Worm (Caenorhabditis elegans) whole organism, L4 larva: Measurements from ENCODE around the gene dap-3.

ENCODE experiments used
- F10B5.3 ChIP-seq: sonication (generic microtip); optimal IDR thresholded peaks from 2 replicates; lab custom pipeline; 2016; ENCODE audit warnings: mild to moderate bottlenecking, missing genetic modification characterization, missing compliant biosample characterization
- F26F4.8 ChIP-seq: fragments of 200-800 bp; sonication (Bioruptor generic); conservative IDR thresholded peaks from 2 replicates; pipeline ENCODE4 v1.3.6; 2022; ENCODE audit warnings: missing genetic modification characterization, missing compliant biosample characterization
- F44E2.7 ChIP-seq: fragments of 200-800 bp; sonication (Bioruptor generic); IDR thresholded peaks from 2 replicates; pipeline ENCODE4 v2.1.2; 2022; ENCODE audit warnings: missing genetic modification characterization, missing compliant biosample characterization
- T26A8.4 ChIP-seq: fragments of 200-800 bp; sonication (Bioruptor generic); IDR thresholded peaks from 2 replicates; pipeline ENCODE4 v1.3.6; 2022; ENCODE audit warnings: missing genetic modification characterization, missing compliant biosample characterization
- Y5F2A.4 ChIP-seq: fragments of 200-800 bp; sonication (Bioruptor generic); optimal IDR thresholded peaks from 2 replicates; lab custom pipeline; 2018; ENCODE audit warnings: mild to moderate bottlenecking, missing genetic modification characterization, missing compliant biosample characterization
- Y75B8A.6 ChIP-seq: fragments of 200-800 bp; sonication (Bioruptor generic); IDR thresholded peaks from 2 replicates; pipeline ENCODE4 v1.3.6; 2022; ENCODE audit warnings: missing genetic modification reagents, missing genetic modification characterization, missing compliant biosample characterization
- ZK337.2 ChIP-seq: fragments of 200-800 bp; sonication (Bioruptor generic); IDR thresholded peaks from 2 replicates; pipeline ENCODE4 v1.3.6; 2022; ENCODE audit warnings: missing genetic modification reagents, missing genetic modification characterization, missing compliant biosample characterization
- aha-1 ChIP-seq: fragments of 150-350 bp; peaks from one replicate; lab custom pipeline; 2014; ENCODE audit warnings: missing biosample characterization, missing genetic modification characterization
- aly-2 ChIP-seq: sonication (generic microtip); optimal IDR thresholded peaks from 2 replicates; lab custom pipeline; 2018; ENCODE audit warnings: missing biosample characterization, missing genetic modification characterization
- ama-1 ChIP-seq: fragments of 150-350 bp; optimal IDR thresholded peaks from 2 replicates; lab custom pipeline; 2014; ENCODE audit warnings: inconsistent platforms, mixed read lengths
- arid-1 ChIP-seq: fragments of 200-800 bp; sonication (Bioruptor generic); conservative IDR thresholded peaks from 2 replicates; pipeline ENCODE4 v1.3.6; 2022; ENCODE audit warnings: missing genetic modification reagents, missing genetic modification characterization, missing compliant biosample characterization
- attf-4 ChIP-seq: sonication (generic microtip); optimal IDR thresholded peaks from 3 replicates; lab custom pipeline; 2017; ENCODE audit warnings: missing biosample characterization, missing genetic modification characterization
- ceh-28 ChIP-seq: fragments of 150-350 bp; optimal IDR thresholded peaks from 2 replicates; lab custom pipeline; 2014; ENCODE audit warnings: missing biosample characterization, missing genetic modification reagents, missing genetic modification characterization
- ceh-44 ChIP-seq: fragments of 200-800 bp; sonication (Bioruptor generic); IDR thresholded peaks from 2 replicates; pipeline ENCODE4 v1.3.6; 2022; ENCODE audit warnings: missing genetic modification reagents, missing genetic modification characterization, missing compliant biosample characterization
- ceh-62 ChIP-seq: sonication (generic microtip); optimal IDR thresholded peaks from 2 replicates; lab custom pipeline; 2017; ENCODE audit warnings: missing biosample characterization, missing genetic modification characterization
- ceh-82 ChIP-seq: sonication (generic microtip); optimal IDR thresholded peaks from 2 replicates; lab custom pipeline; 2017; ENCODE audit warnings: missing biosample characterization, missing genetic modification characterization
- daf-19 ChIP-seq: fragments of 200-800 bp; sonication (Bioruptor generic); conservative IDR thresholded peaks from 2 replicates; pipeline ENCODE4 v1.3.6; 2022; ENCODE audit warnings: missing genetic modification characterization, missing compliant biosample characterization
- daf-8 ChIP-seq: fragments of 200-800 bp; sonication (Bioruptor generic); IDR thresholded peaks from 2 replicates; pipeline ENCODE4 v1.3.6; 2022; ENCODE audit warnings: missing genetic modification characterization, missing compliant biosample characterization
- dmd-9 ChIP-seq: fragments of 200-800 bp; sonication (Bioruptor generic); IDR thresholded peaks from 2 replicates; pipeline ENCODE4 v1.3.6; 2022; ENCODE audit warnings: missing genetic modification reagents, missing genetic modification characterization, missing compliant biosample characterization
- dpl-1 ChIP-seq: fragments of 150-350 bp; optimal IDR thresholded peaks from 2 replicates; lab custom pipeline; 2014; ENCODE audit warnings: missing biosample characterization, missing genetic modification reagents, missing genetic modification characterization
- dve-1 ChIP-seq: sonication (generic microtip); optimal IDR thresholded peaks from 2 replicates; lab custom pipeline; 2017; ENCODE audit warnings: antibody characterized with exemption, mild to moderate bottlenecking, missing genetic modification characterization, missing compliant biosample characterization; ENCODE audit not compliant: insufficient read depth
- egl-43 ChIP-seq: fragments of 200-800 bp; sonication (Bioruptor generic); IDR thresholded peaks from 2 replicates; pipeline ENCODE4 v1.3.6; 2022; ENCODE audit warnings: missing genetic modification reagents, missing genetic modification characterization, missing compliant biosample characterization
- fos-1 ChIP-seq: fragments of 150-350 bp; optimal IDR thresholded peaks from 2 replicates; lab custom pipeline; 2014; ENCODE audit warnings: missing biosample characterization, missing genetic modification characterization
- hif-1 ChIP-seq, 2 experiments: sonication (generic microtip); optimal IDR thresholded peaks; 2 replicates each; lab custom pipeline; 2016 to 2017; ENCODE audit warnings: missing compliant biosample characterization in 2 of 2, missing genetic modification characterization in 2 of 2, missing genetic modification reagents in 2 of 2, missing genotype in 2 of 2, mild to moderate bottlenecking in 1 of 2
- hmg-1.1 ChIP-seq: fragments of 200-800 bp; sonication (Bioruptor generic); IDR thresholded peaks from 2 replicates; pipeline ENCODE4 v1.3.6; 2022; ENCODE audit warnings: missing genetic modification reagents, missing genetic modification characterization, missing compliant biosample characterization
- jun-1 ChIP-seq: fragments of 150-350 bp; optimal IDR thresholded peaks from 2 replicates; lab custom pipeline; 2014; ENCODE audit warnings: missing biosample characterization, missing genetic modification reagents, missing genetic modification characterization
- lin-13 ChIP-seq: fragments of 150-350 bp; optimal IDR thresholded peaks from 2 replicates; lab custom pipeline; 2014; ENCODE audit warnings: missing biosample characterization, missing genetic modification reagents, missing genetic modification characterization
- lir-3 ChIP-seq: sonication (generic microtip); optimal IDR thresholded peaks from 2 replicates; lab custom pipeline; 2016; ENCODE audit warnings: mild to moderate bottlenecking, missing genetic modification characterization, missing compliant biosample characterization
- lsy-2 ChIP-seq, 2 experiments: fragments of 150-350 bp in 1 of 2; sonication (generic microtip) in 1 of 2; optimal IDR thresholded peaks; 2 replicates each; lab custom pipeline; 2014 to 2017; ENCODE audit warnings: missing biosample characterization in 2 of 2, missing genetic modification characterization in 2 of 2
- madf-5 ChIP-seq, 2 experiments: fragments of 200-800 bp; sonication (Bioruptor generic); IDR thresholded peaks; 2 replicates each; pipeline ENCODE4 v1.3.6; 2022; ENCODE audit warnings: missing compliant biosample characterization in 2 of 2, missing genetic modification characterization in 2 of 2
- mes-2 ChIP-seq: sonication (generic microtip); optimal IDR thresholded peaks from 2 replicates; lab custom pipeline; 2016; ENCODE audit warnings: missing genotype, mild to moderate bottlenecking, missing genetic modification characterization, missing compliant biosample characterization; ENCODE audit not compliant: poor library complexity, severe bottlenecking
- nhr-10 ChIP-seq: fragments of 150-350 bp; optimal IDR thresholded peaks from 2 replicates; lab custom pipeline; 2014; ENCODE audit warnings: missing biosample characterization, missing genetic modification characterization
- nhr-11 ChIP-seq: fragments of 150-350 bp; optimal IDR thresholded peaks from 2 replicates; lab custom pipeline; 2014; ENCODE audit warnings: missing biosample characterization, missing genetic modification characterization
- nhr-25 ChIP-seq: sonication (generic microtip); optimal IDR thresholded peaks from 2 replicates; lab custom pipeline; 2017; ENCODE audit warnings: missing genetic modification characterization, mild to moderate bottlenecking, missing compliant biosample characterization, antibody characterized with exemption, moderate library complexity, borderline replicate concordance; ENCODE audit not compliant: insufficient read depth
- nhr-28 ChIP-seq: fragments of 150-350 bp; optimal IDR thresholded peaks from 2 replicates; lab custom pipeline; 2014; ENCODE audit warnings: missing biosample characterization, missing genetic modification characterization
- nhr-42 ChIP-seq: fragments of 200-800 bp; sonication (Bioruptor generic); IDR thresholded peaks from 2 replicates; pipeline ENCODE4 v1.3.6; 2022; ENCODE audit warnings: missing genetic modification characterization, missing compliant biosample characterization
- nhr-48 ChIP-seq: sonication (generic microtip); optimal IDR thresholded peaks from 2 replicates; lab custom pipeline; 2016; ENCODE audit warnings: mild to moderate bottlenecking, missing genetic modification characterization, missing compliant biosample characterization
- saeg-2 ChIP-seq: fragments of 200-800 bp; sonication (Bioruptor generic); IDR thresholded peaks from 2 replicates; pipeline ENCODE4 v1.3.6; 2022; ENCODE audit warnings: missing genetic modification reagents, missing genetic modification characterization, missing compliant biosample characterization
- sdz-12 ChIP-seq: fragments of 200-800 bp; sonication (Bioruptor generic); optimal IDR thresholded peaks from 2 replicates; lab custom pipeline; 2018; ENCODE audit warnings: mild to moderate bottlenecking, missing genetic modification characterization, missing compliant biosample characterization
- tag-97 ChIP-seq: fragments of 200-800 bp; sonication (Bioruptor generic); IDR thresholded peaks from 2 replicates; pipeline ENCODE4 v1.3.6; 2022; ENCODE audit warnings: missing genetic modification characterization, missing compliant biosample characterization
- tra-1 ChIP-seq: fragments of 200-800 bp; sonication (Bioruptor generic); IDR thresholded peaks from 2 replicates; pipeline ENCODE4 v1.3.6; 2022; ENCODE audit warnings: missing genetic modification reagents, missing genetic modification characterization, missing compliant biosample characterization
- unc-62 ChIP-seq, 3 experiments: fragments of 150-350 bp in 1 of 3; sonication (generic microtip); optimal IDR thresholded peaks in 2 of 3; peaks in 1 of 3; 1 replicate in 1 of 3; 2 replicates in 2 of 3; lab custom pipeline; 2014 to 2017; ENCODE audit warnings: missing biosample characterization in 3 of 3, missing genetic modification characterization in 3 of 3, missing genetic modification reagents in 3 of 3, missing genotype in 1 of 3
- vab-7 ChIP-seq: fragments of 200-800 bp; sonication (Bioruptor generic); IDR thresholded peaks from 2 replicates; pipeline ENCODE4 v1.3.6; 2022; ENCODE audit warnings: missing genetic modification reagents, missing genetic modification characterization, missing compliant biosample characterization
- zfp-2 ChIP-seq: sonication (generic microtip); optimal IDR thresholded peaks from 2 replicates; lab custom pipeline; 2016; ENCODE audit warnings: mild to moderate bottlenecking, missing genetic modification characterization, missing compliant biosample characterization
- zfp-3 ChIP-seq: fragments of 200-800 bp; sonication (Bioruptor generic); conservative IDR thresholded peaks from 2 replicates; pipeline ENCODE4 v1.3.6; 2022; ENCODE audit warnings: missing genetic modification reagents, missing genetic modification characterization, missing compliant biosample characterization
- ztf-11 ChIP-seq: fragments of 150-350 bp; optimal IDR thresholded peaks from 2 replicates; lab custom pipeline; 2014; ENCODE audit warnings: missing biosample characterization, missing genetic modification characterization
- ztf-7 ChIP-seq: fragments of 150-350 bp; optimal IDR thresholded peaks from 2 replicates; lab custom pipeline; 2014; ENCODE audit warnings: missing biosample characterization, missing genetic modification characterization

The dap-3 gene

DNA sequence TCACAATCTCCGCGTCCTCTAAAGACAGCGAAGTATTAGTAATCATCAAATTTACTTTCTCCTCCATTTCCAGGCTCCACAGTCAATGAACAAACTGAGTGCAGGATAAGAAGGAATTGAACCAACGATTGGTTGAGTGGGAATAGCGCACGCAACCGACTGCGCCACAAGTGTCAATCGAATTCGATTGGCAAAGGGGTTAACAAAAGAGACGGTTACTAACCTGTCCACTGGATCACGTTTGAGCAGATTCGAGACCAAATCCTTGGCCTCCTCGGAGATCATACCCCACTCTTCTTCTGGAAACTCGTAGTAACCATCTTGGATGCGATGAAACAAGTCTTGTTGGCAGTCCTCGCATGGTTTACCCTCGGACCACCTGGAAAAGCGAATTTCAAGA, 35.7 kb upstream of the dap-3 start (continued):
- TF ChIP-seq ZK337.2 = 0 out of 2 replicates have a peak, but pooled peaks have one; percentile 30

DNA sequence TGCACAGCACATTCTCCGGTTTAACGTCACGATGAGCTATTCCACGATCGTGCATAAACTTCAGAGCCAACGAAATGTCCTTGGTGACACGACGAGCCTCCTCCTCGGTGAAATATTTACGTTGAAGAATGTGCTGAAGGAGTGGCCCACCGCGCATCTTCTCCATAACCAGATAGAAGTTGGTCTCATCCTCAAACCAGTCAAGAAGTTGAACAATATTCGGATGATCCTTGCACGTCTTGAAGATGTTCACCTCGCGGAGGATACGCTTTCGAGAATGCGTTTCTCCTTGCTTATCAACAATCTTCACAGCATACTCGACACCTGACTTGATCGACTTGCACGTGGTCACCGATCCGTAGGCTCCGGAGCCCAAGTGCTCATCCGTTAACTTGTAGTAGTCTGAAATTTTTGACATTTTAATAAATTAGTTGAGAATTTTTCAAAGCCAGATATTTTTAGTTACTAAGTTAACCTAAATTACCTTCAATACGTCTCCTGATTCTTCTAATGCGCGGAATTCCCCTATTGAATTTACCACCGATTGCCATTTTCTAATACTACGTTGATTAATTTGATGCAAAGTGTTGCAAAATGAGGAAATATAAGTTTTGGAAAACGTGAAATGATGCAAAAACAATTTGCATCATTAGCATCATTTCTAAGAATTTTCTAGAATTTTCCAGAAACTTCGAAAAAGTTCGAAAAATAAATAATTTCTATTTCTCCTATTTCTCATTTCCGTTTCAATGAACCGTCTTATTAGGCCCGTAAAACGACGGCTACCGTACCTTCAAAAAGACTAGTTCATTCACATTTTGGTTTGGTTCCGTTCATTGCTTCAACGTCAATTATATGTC, 34.8 kb upstream of the dap-3 start:
- TF ChIP-seq F44E2.7 (GFP tag; lab: Robert Waterston, UW) = no peak
- TF ChIP-seq madf-5 (GFP tag; IDR thresholded peaks at IDR 0.05; lab: Robert Waterston, UW) = 0 out of 4 replicates have a peak, but pooled peaks of 1 of the 2 experiments have one; percentile 15
- TF ChIP-seq mes-2 = peak; percentile 26
- no peak; the same call in none of the 2 replicates for TF ChIP-seq hmg-1.1
- no peak for TF ChIP-seq ceh-28 (tag; lab: Kevin White, UChicago)
- no peak for TF ChIP-seq lir-3 (tag; lab: Kevin White, UChicago)
- TF ChIP-seq Y75B8A.6 = peak; percentile 37; the same call in 1 of the 2 replicates
- no peak for TF ChIP-seq nhr-10 (tag; lab: Kevin White, UChicago)
- TF ChIP-seq ama-1 (lab: Kevin White, UChicago) = peak; percentile 28
- TF ChIP-seq daf-19 (GFP tag; lab: Robert Waterston, UW) = no peak
- TF ChIP-seq dve-1 (tag; lab: Kevin White, UChicago) = no peak
- peak; percentile 41; the same call in 1 of the 2 replicates for TF ChIP-seq tra-1 (GFP tag; lab: Robert Waterston, UW)
- peak; percentile 54; the same call in 1 of the 2 replicates for TF ChIP-seq T26A8.4 (GFP tag; lab: Robert Waterston, UW)
- TF ChIP-seq tag-97 (GFP tag; lab: Robert Waterston, UW) = no peak
- TF ChIP-seq lsy-2 (tag; optimal IDR thresholded peaks at IDR 0.05; lab: Kevin White, UChicago) = no peak
- TF ChIP-seq F10B5.3 (tag; lab: Kevin White, UChicago) = no peak
- TF ChIP-seq ceh-82 = no peak
- no peak for TF ChIP-seq saeg-2 (GFP tag; lab: Robert Waterston, UW)
- no peak for TF ChIP-seq vab-7 (GFP tag; lab: Robert Waterston, UW)
- no peak for TF ChIP-seq F26F4.8 (GFP tag; lab: Robert Waterston, UW)
- peak; percentile 4 for TF ChIP-seq ztf-7
- TF ChIP-seq aly-2 (tag; lab: Kevin White, UChicago) = no peak
- TF ChIP-seq ztf-11 (tag; lab: Kevin White, UChicago) = no peak
- no peak for TF ChIP-seq ceh-44 (GFP tag; lab: Robert Waterston, UW)
- TF ChIP-seq arid-1 (GFP tag; lab: Robert Waterston, UW) = no peak
- TF ChIP-seq sdz-12 (GFP tag; lab: Kevin White, UChicago) = no peak
- no peak for TF ChIP-seq dpl-1 (GFP tag; lab: Kevin White, UChicago)
- no peak for TF ChIP-seq ceh-62 (tag; lab: Kevin White, UChicago)
- TF ChIP-seq zfp-3 = peak; percentile 8
- no peak for TF ChIP-seq Y5F2A.4
- TF ChIP-seq aha-1 (tag; lab: Kevin White, UChicago) = peak; percentile 98
- TF ChIP-seq nhr-28 (tag; lab: Kevin White, UChicago) = no peak
- TF ChIP-seq jun-1 = no peak
- TF ChIP-seq attf-4 = no peak
- TF ChIP-seq egl-43 = peak; percentile 62; the same call in 1 of the 2 replicates
- no peak for TF ChIP-seq nhr-48 (tag; lab: Kevin White, UChicago)
- peak; percentile 46 for TF ChIP-seq nhr-11 (tag; lab: Kevin White, UChicago)
- no peak for TF ChIP-seq fos-1 (tag; lab: Kevin White, UChicago)
- no peak for TF ChIP-seq lin-13 (GFP tag; lab: Kevin White, UChicago)
- no peak for TF ChIP-seq unc-62 (GFP tag; optimal IDR thresholded peaks at IDR 0.05 in 1 of 2; lab: Kevin White, UChicago)
- TF ChIP-seq unc-62 (tag; optimal IDR thresholded peaks at IDR 0.05; lab: Kevin White, UChicago) = no peak
- TF ChIP-seq dmd-9 (GFP tag; lab: Robert Waterston, UW) = peak; percentile 42; the same call in 1 of the 2 replicates
- TF ChIP-seq daf-8 (GFP tag; lab: Robert Waterston, UW) = no peak
- TF ChIP-seq hif-1 (tag; optimal IDR thresholded peaks at IDR 0.05; lab: Kevin White, UChicago) = no peak
- no peak for TF ChIP-seq nhr-25 (tag; lab: Kevin White, UChicago)
- no peak for TF ChIP-seq zfp-2
- TF ChIP-seq nhr-42 (GFP tag; lab: Robert Waterston, UW) = no peak
